Worm (Caenorhabditis elegans): ENCODE measurements around the gene T28A11.16.

- TF ChIP-seq snpc-4 (tag; optimal IDR thresholded peaks at IDR 0.05) (no peak), nhr-77 (tag; optimal IDR thresholded peaks at IDR 0.05) (no peak), nhr-28 (tag; optimal IDR thresholded peaks at IDR 0.05) (no peak)
Measured at ce11 chrV:3301898-3302297, 42.9 kb upstream of the T28A11.16 start, which contains the start of gene srbc-1.
